Worm (Caenorhabditis elegans) whole organism, late embryonic: Measurements from ENCODE around the gene alg-3.

Experiments used
- C08G9.2 ChIP-seq: sonication (generic microtip); optimal IDR thresholded peaks from 2 replicates; lab custom pipeline; 2016; ENCODE audit warnings: mild to moderate bottlenecking, missing genetic modification characterization, moderate library complexity, missing compliant biosample characterization
- C38D4.7 ChIP-seq: fragments of 200-800 bp; sonication (Bioruptor generic); optimal IDR thresholded peaks from 2 replicates; lab custom pipeline; 2018; ENCODE audit warnings: mild to moderate bottlenecking, missing genetic modification characterization, moderate library complexity, missing compliant biosample characterization
- F13H6.1 ChIP-seq: sonication (generic microtip); optimal IDR thresholded peaks from 2 replicates; lab custom pipeline; 2016; ENCODE audit warnings: missing genetic modification characterization, missing compliant biosample characterization
- K02D7.2 ChIP-seq: sonication (generic microtip); optimal IDR thresholded peaks from 2 replicates; lab custom pipeline; 2017; ENCODE audit warnings: mild to moderate bottlenecking, missing genetic modification characterization, missing compliant biosample characterization
- K09A11.1 ChIP-seq: sonication (generic microtip); optimal IDR thresholded peaks from 2 replicates; lab custom pipeline; 2017; ENCODE audit warnings: antibody characterized with exemption, mild to moderate bottlenecking, missing genetic modification characterization, missing compliant biosample characterization; ENCODE audit not compliant: insufficient read depth
- T23F11.4 ChIP-seq: fragments of 200-800 bp; sonication (Bioruptor generic); optimal IDR thresholded peaks from 2 replicates; lab custom pipeline; 2018; ENCODE audit warnings: mild to moderate bottlenecking, missing genetic modification characterization, missing compliant biosample characterization
- ceh-14 ChIP-seq: sonication (generic microtip); optimal IDR thresholded peaks from 2 replicates; lab custom pipeline; 2016; ENCODE audit warnings: missing genotype, missing genetic modification characterization, missing compliant biosample characterization
- ceh-18 ChIP-seq: sonication (generic microtip); optimal IDR thresholded peaks from 2 replicates; lab custom pipeline; 2016; ENCODE audit warnings: missing genetic modification characterization, missing compliant biosample characterization
- ceh-19 ChIP-seq: fragments of 200-800 bp; sonication (Bioruptor generic); optimal IDR thresholded peaks from 2 replicates; lab custom pipeline; 2018; ENCODE audit warnings: mild to moderate bottlenecking, missing genetic modification characterization, missing compliant biosample characterization
- ceh-2 ChIP-seq: sonication (generic microtip); optimal IDR thresholded peaks from 2 replicates; lab custom pipeline; 2016; ENCODE audit warnings: missing genotype, missing genetic modification characterization, missing compliant biosample characterization
- ceh-22 ChIP-seq: sonication (generic microtip); optimal IDR thresholded peaks from 2 replicates; lab custom pipeline; 2017; ENCODE audit warnings: missing biosample characterization, missing genetic modification characterization
- ceh-31 ChIP-seq: sonication (generic microtip); optimal IDR thresholded peaks from 2 replicates; lab custom pipeline; 2016; ENCODE audit warnings: missing genetic modification characterization, missing compliant biosample characterization
- ceh-34 ChIP-seq: sonication (generic microtip); optimal IDR thresholded peaks from 2 replicates; lab custom pipeline; 2016; ENCODE audit warnings: mild to moderate bottlenecking, missing genetic modification characterization, missing compliant biosample characterization
- ceh-48 ChIP-seq: sonication (generic microtip); optimal IDR thresholded peaks from 2 replicates; lab custom pipeline; 2016; ENCODE audit warnings: missing genetic modification characterization, inconsistent platforms, missing compliant biosample characterization
- ceh-6 ChIP-seq: fragments of 200-800 bp; sonication (Bioruptor generic); optimal IDR thresholded peaks from 2 replicates; lab custom pipeline; 2018; ENCODE audit warnings: mild to moderate bottlenecking, missing genetic modification characterization, missing compliant biosample characterization
- dve-1 ChIP-seq: sonication (generic microtip); optimal IDR thresholded peaks from 2 replicates; lab custom pipeline; 2017; ENCODE audit warnings: antibody characterized with exemption, mild to moderate bottlenecking, missing genetic modification characterization, missing compliant biosample characterization
- elt-2 ChIP-seq: sonication (generic microtip); optimal IDR thresholded peaks from 2 replicates; lab custom pipeline; 2016; ENCODE audit warnings: missing genetic modification reagents, missing genetic modification characterization, missing compliant biosample characterization
- elt-4 ChIP-seq: sonication (generic microtip); optimal IDR thresholded peaks from 2 replicates; lab custom pipeline; 2016; ENCODE audit warnings: missing genetic modification characterization, missing compliant biosample characterization
- ets-4 ChIP-seq: sonication (generic microtip); optimal IDR thresholded peaks from 2 replicates; lab custom pipeline; 2016; ENCODE audit warnings: missing genetic modification characterization, missing compliant biosample characterization
- eyg-1 ChIP-seq: sonication (generic microtip); optimal IDR thresholded peaks from 2 replicates; lab custom pipeline; 2016; ENCODE audit warnings: missing genotype, missing genetic modification characterization, missing compliant biosample characterization
- fkh-10 ChIP-seq: fragments of 150-350 bp; optimal IDR thresholded peaks from 2 replicates; lab custom pipeline; 2014; ENCODE audit warnings: missing biosample characterization, missing genetic modification reagents, missing genetic modification characterization
- fkh-6 ChIP-seq: sonication (generic microtip); optimal IDR thresholded peaks from 2 replicates; lab custom pipeline; 2016; ENCODE audit warnings: missing genetic modification characterization, missing compliant biosample characterization
- gmeb-2 ChIP-seq: sonication (generic microtip); optimal IDR thresholded peaks from 2 replicates; lab custom pipeline; 2016; ENCODE audit warnings: missing genetic modification characterization, inconsistent platforms, missing compliant biosample characterization
- hlh-13 ChIP-seq: fragments of 200-800 bp; sonication (Bioruptor generic); optimal IDR thresholded peaks from 2 replicates; lab custom pipeline; 2018; ENCODE audit warnings: mild to moderate bottlenecking, missing genetic modification characterization, missing compliant biosample characterization
- hlh-15 ChIP-seq: sonication (generic microtip); optimal IDR thresholded peaks from 2 replicates; lab custom pipeline; 2016; ENCODE audit warnings: missing genetic modification characterization, missing compliant biosample characterization
- hlh-30 ChIP-seq: sonication (generic microtip); optimal IDR thresholded peaks from 2 replicates; lab custom pipeline; 2017; ENCODE audit warnings: antibody characterized with exemption, missing genetic modification characterization, missing compliant biosample characterization; ENCODE audit not compliant: insufficient read depth
- hlh-6 ChIP-seq: sonication (generic microtip); optimal IDR thresholded peaks from 2 replicates; lab custom pipeline; 2016; ENCODE audit warnings: missing genotype, missing genetic modification characterization, missing compliant biosample characterization
- hlh-8 ChIP-seq: sonication (generic microtip); optimal IDR thresholded peaks from 2 replicates; lab custom pipeline; 2016; ENCODE audit warnings: missing genotype, missing genetic modification characterization, missing compliant biosample characterization
- madf-2 ChIP-seq: sonication (generic microtip); optimal IDR thresholded peaks from 2 replicates; lab custom pipeline; 2017; ENCODE audit warnings: missing genetic modification characterization, missing compliant biosample characterization
- nhr-232 ChIP-seq: sonication (generic microtip); optimal IDR thresholded peaks from 2 replicates; lab custom pipeline; 2016; ENCODE audit warnings: missing genetic modification characterization, missing compliant biosample characterization
- npax-4 ChIP-seq: sonication (generic microtip); optimal IDR thresholded peaks from 2 replicates; lab custom pipeline; 2016; ENCODE audit warnings: missing genetic modification characterization, missing compliant biosample characterization
- pag-3 ChIP-seq: sonication (generic microtip); optimal IDR thresholded peaks from 2 replicates; lab custom pipeline; 2016; ENCODE audit warnings: missing compliant biosample characterization, missing genetic modification characterization, borderline replicate concordance
- pax-1 ChIP-seq: fragments of 150-350 bp; optimal IDR thresholded peaks from 2 replicates; lab custom pipeline; 2014; ENCODE audit warnings: missing biosample characterization, missing genetic modification characterization
- pha-4 ChIP-seq: fragments of 150-350 bp; optimal IDR thresholded peaks from 2 replicates; lab custom pipeline; 2018; ENCODE audit warnings: missing biosample characterization, missing genetic modification reagents, missing genetic modification characterization
- pqm-1 ChIP-seq: sonication (generic microtip); optimal IDR thresholded peaks from 2 replicates; lab custom pipeline; 2016; ENCODE audit warnings: missing genetic modification characterization, missing compliant biosample characterization
- pros-1 ChIP-seq: fragments of 150-350 bp; optimal IDR thresholded peaks from 2 replicates; lab custom pipeline; 2014; ENCODE audit warnings: missing biosample characterization, missing genetic modification reagents, missing genetic modification characterization
- ref-2 ChIP-seq: sonication (generic microtip); optimal IDR thresholded peaks from 2 replicates; lab custom pipeline; 2016; ENCODE audit warnings: missing genetic modification characterization, missing compliant biosample characterization
- rnt-1 ChIP-seq: sonication (generic microtip); optimal IDR thresholded peaks from 2 replicates; lab custom pipeline; 2016; ENCODE audit warnings: missing genetic modification characterization, missing compliant biosample characterization
- sdc-2 ChIP-seq: sonication (generic microtip); optimal IDR thresholded peaks from 2 replicates; lab custom pipeline; 2016; ENCODE audit warnings: missing genotype, missing genetic modification characterization, missing compliant biosample characterization
- sox-4 ChIP-seq: sonication (generic microtip); optimal IDR thresholded peaks from 2 replicates; lab custom pipeline; 2017; ENCODE audit warnings: mild to moderate bottlenecking, missing genetic modification characterization, inconsistent platforms, missing compliant biosample characterization
- syd-9 ChIP-seq: sonication (generic microtip); optimal IDR thresholded peaks from 2 replicates; lab custom pipeline; 2016; ENCODE audit warnings: mild to moderate bottlenecking, missing genetic modification characterization, moderate library complexity, missing compliant biosample characterization
- ttx-3 ChIP-seq: sonication (generic microtip); optimal IDR thresholded peaks from 2 replicates; lab custom pipeline; 2016; ENCODE audit warnings: missing genetic modification reagents, missing genetic modification characterization, missing compliant biosample characterization
- unc-86 ChIP-seq: sonication (generic microtip); optimal IDR thresholded peaks from 2 replicates; lab custom pipeline; 2016; ENCODE audit warnings: missing genetic modification characterization, missing compliant biosample characterization
- zip-5 ChIP-seq: sonication (generic microtip); optimal IDR thresholded peaks from 2 replicates; lab custom pipeline; 2016; ENCODE audit warnings: missing genetic modification characterization, missing compliant biosample characterization

alg-3 gene

DNA sequence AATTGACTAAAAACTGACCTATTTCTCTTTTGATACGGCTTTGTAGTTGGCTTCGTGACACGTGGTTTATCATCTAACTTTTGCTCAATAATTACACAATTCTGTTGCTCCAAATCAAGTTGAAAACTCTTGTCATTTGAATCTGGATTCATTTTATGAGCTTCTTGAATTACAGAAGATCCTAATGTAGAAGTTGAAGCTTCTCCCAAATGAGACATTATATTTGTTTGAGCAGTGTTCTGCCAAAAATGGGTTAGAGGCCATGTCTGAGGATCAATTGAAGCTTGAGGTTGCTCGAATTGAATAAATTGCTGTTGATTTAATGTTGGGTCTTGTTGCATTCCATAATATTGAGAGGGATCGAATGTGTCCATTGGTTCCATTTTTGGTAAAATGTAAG is 6.5 kb upstream of the alg-3 start:
- no peak for TF ChIP-seq nhr-232 (tag; lab: Kevin White, UChicago)
- TF ChIP-seq pha-4: no peak
- no peak for TF ChIP-seq elt-4
- no peak for TF ChIP-seq rnt-1

DNA sequence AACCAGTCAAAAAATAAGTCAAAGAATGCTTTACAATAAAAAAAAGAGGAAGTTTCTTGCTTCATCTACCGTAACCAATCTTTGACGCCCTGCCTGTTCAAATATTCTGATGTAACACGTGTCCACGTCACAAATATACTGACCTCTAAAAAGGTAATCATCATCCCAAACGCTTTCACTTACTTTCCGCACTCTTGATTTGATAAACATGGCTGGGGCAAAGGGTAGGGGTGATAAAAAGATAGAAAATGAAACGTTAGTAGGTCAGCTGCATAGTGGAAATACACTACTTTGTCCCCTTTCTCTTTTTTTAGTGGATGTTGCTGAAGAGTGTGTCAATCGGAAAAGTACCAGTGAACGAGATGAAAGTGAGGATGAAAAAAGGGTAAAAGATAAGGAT is 3.9 kb upstream of the alg-3 start:
- TF ChIP-seq npax-4 (tag; lab: Kevin White, UChicago): no peak
- TF ChIP-seq fkh-10 (GFP tag; lab: Kevin White, UChicago): no peak
- TF ChIP-seq madf-2 (tag; lab: Kevin White, UChicago): no peak
- no peak for TF ChIP-seq K02D7.2 (tag; lab: Kevin White, UChicago)
- TF ChIP-seq ceh-48 (tag; lab: Kevin White, UChicago): no peak
- no peak for TF ChIP-seq F13H6.1 (tag; lab: Kevin White, UChicago)
- no peak for TF ChIP-seq ttx-3 (tag; lab: Kevin White, UChicago)
- TF ChIP-seq pax-1 (tag; lab: Kevin White, UChicago): no peak
- no peak for TF ChIP-seq syd-9 (tag; lab: Kevin White, UChicago)
- TF ChIP-seq sox-4 (tag; lab: Kevin White, UChicago): no peak
- TF ChIP-seq sdc-2: no peak
- no peak for TF ChIP-seq pag-3 (tag; lab: Kevin White, UChicago)
- no peak for TF ChIP-seq gmeb-2
- no peak for TF ChIP-seq hlh-6
- no peak for TF ChIP-seq hlh-30
- TF ChIP-seq hlh-13 (GFP tag; lab: Kevin White, UChicago): no peak
- no peak for TF ChIP-seq ets-4 (tag; lab: Kevin White, UChicago)
- TF ChIP-seq ceh-18 (tag; lab: Kevin White, UChicago): no peak
- no peak for TF ChIP-seq eyg-1

ce11 chrIV:11700752-11701151 is 3.3 kb upstream of the alg-3 start, which contains the start of gene dpy-20:
dpy-20 (minus strand) TSS chrIV:11700852.
- TF ChIP-seq syd-9 (tag; lab: Kevin White, UChicago) (no peak), hlh-15 (tag; lab: Kevin White, UChicago) (no peak), nhr-232 (tag; lab: Kevin White, UChicago) (no peak), madf-2 (tag; lab: Kevin White, UChicago) (no peak), ceh-34 (tag; lab: Kevin White, UChicago) (no peak), T23F11.4 (GFP tag; lab: Kevin White, UChicago) (no peak)

ce11 chrIV:11701878-11702277 is 2.2 kb upstream of the alg-3 start:
- TF ChIP-seq ets-4 (tag; lab: Kevin White, UChicago): no peak
- TF ChIP-seq ceh-6: no peak
- TF ChIP-seq fkh-6: no peak
- no peak for TF ChIP-seq hlh-6
- no peak for TF ChIP-seq T23F11.4 (GFP tag; lab: Kevin White, UChicago)
- TF ChIP-seq ceh-14: no peak
- TF ChIP-seq eyg-1: no peak
- no peak for TF ChIP-seq hlh-30
- TF ChIP-seq zip-5 (tag; lab: Kevin White, UChicago): no peak
- TF ChIP-seq rnt-1: no peak
- TF ChIP-seq fkh-10 (GFP tag; lab: Kevin White, UChicago): no peak
- no peak for TF ChIP-seq hlh-8 (tag; lab: Kevin White, UChicago)
- TF ChIP-seq pros-1 (tag; lab: Kevin White, UChicago): no peak
- TF ChIP-seq dve-1: no peak
- TF ChIP-seq syd-9 (tag; lab: Kevin White, UChicago): no peak
- no peak for TF ChIP-seq C38D4.7 (GFP tag; lab: Kevin White, UChicago)
- TF ChIP-seq F13H6.1 (tag; lab: Kevin White, UChicago): no peak

DNA sequence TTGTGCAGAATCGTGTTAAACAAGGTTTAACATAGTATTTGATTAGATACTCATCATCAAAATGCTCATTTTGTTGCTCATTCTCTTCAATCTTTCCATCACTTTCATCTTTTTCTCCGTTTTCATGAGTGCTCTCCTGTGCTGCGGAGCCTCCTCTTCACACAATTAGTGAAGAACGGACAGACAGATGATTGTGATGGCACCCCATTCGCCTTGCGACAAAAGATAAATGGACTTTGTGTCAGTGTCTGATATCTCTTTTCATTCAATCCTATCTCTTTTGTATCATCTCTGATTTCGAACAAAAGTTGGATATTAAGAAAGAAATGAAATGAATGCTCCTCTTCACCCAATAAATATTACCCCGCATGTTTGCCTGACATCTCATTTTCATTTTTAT is 6.3 kb downstream of the alg-3 start:
- no peak for TF ChIP-seq hlh-30
- TF ChIP-seq zip-5 (tag; lab: Kevin White, UChicago): no peak
- no peak for TF ChIP-seq elt-2
- TF ChIP-seq syd-9 (tag; lab: Kevin White, UChicago): no peak
- TF ChIP-seq C08G9.2 (tag; lab: Kevin White, UChicago): no peak
- no peak for TF ChIP-seq ceh-2
- TF ChIP-seq ceh-31 (tag; lab: Kevin White, UChicago): no peak
- TF ChIP-seq ceh-18 (tag; lab: Kevin White, UChicago): peak; percentile 65
- no peak for TF ChIP-seq unc-86 (tag; lab: Kevin White, UChicago)
- no peak for TF ChIP-seq gmeb-2
- TF ChIP-seq rnt-1: peak; percentile 2
- TF ChIP-seq ceh-19 (GFP tag; lab: Kevin White, UChicago): no peak
- no peak for TF ChIP-seq C38D4.7 (GFP tag; lab: Kevin White, UChicago)
- TF ChIP-seq fkh-10 (GFP tag; lab: Kevin White, UChicago): no peak
- TF ChIP-seq K09A11.1: no peak
- no peak for TF ChIP-seq ceh-22 (tag; lab: Kevin White, UChicago)
- TF ChIP-seq sox-4 (tag; lab: Kevin White, UChicago): no peak
- TF ChIP-seq ttx-3 (tag; lab: Kevin White, UChicago): no peak
- no peak for TF ChIP-seq ref-2 (tag; lab: Kevin White, UChicago)
- TF ChIP-seq ceh-48 (tag; lab: Kevin White, UChicago): no peak
- TF ChIP-seq pqm-1 (tag; lab: Kevin White, UChicago): no peak
- TF ChIP-seq nhr-232 (tag; lab: Kevin White, UChicago): no peak
- TF ChIP-seq fkh-6: no peak
